Fruit fly (Drosophila melanogaster) whole organism, embryonic: Measurements from ENCODE around the gene CG16972.
A peak's percentile ranks its signal among the peaks of the same experiment; 100 is the strongest.

Source experiments
- Adf1 ChIP-seq: fragments of 200-800 bp; sonication (Bioruptor generic); IDR thresholded peaks from 2 replicates; pipeline ENCODE4 v1.3.6; 2022; ENCODE audit warnings: missing biosample characterization, missing genetic modification characterization
- Antp ChIP-seq: fragments of 200-800 bp; sonication (Bioruptor generic); optimal IDR thresholded peaks from 3 replicates; lab custom pipeline; 2016; ENCODE audit warnings: missing biosample characterization, missing genetic modification characterization
- BEAF-32 ChIP-seq: fragments of 200-800 bp; sonication (Bioruptor generic); optimal IDR thresholded peaks from 3 replicates; lab custom pipeline; 2017; ENCODE audit warnings: missing biosample characterization, missing genetic modification characterization, mild to moderate bottlenecking, moderate library complexity, missing genetic modification reagents
- C15 ChIP-seq: fragments of 200-800 bp; sonication (Bioruptor generic); IDR thresholded peaks from 3 replicates; pipeline ENCODE4 v1.3.6; 2022; ENCODE audit warnings: missing biosample characterization, missing genetic modification characterization
- CG10321 ChIP-seq: fragments of 200-800 bp; sonication (Bioruptor generic); IDR thresholded peaks from 2 replicates; pipeline ENCODE4 v1.3.6; 2022; ENCODE audit warnings: missing biosample characterization, missing genetic modification characterization
- CG10462 ChIP-seq: fragments of 200-800 bp; sonication (Bioruptor generic); optimal IDR thresholded peaks from 2 replicates; lab custom pipeline; 2016; ENCODE audit warnings: missing biosample characterization, missing genetic modification characterization
- CG12104 ChIP-seq: fragments of 200-800 bp; sonication (Bioruptor generic); optimal IDR thresholded peaks from 3 replicates; lab custom pipeline; 2016; ENCODE audit warnings: missing biosample characterization, missing genetic modification characterization
- CG12236 ChIP-seq: fragments of 200-800 bp; sonication (Bioruptor generic); optimal IDR thresholded peaks from 2 replicates; lab custom pipeline; 2016; ENCODE audit warnings: missing biosample characterization, missing genetic modification characterization
- CG1233 ChIP-seq: fragments of 200-800 bp; sonication (Bioruptor generic); optimal IDR thresholded peaks from 4 replicates; lab custom pipeline; 2018; ENCODE audit warnings: missing biosample characterization, mild to moderate bottlenecking, missing genetic modification characterization
- CG14014 ChIP-seq: fragments of 200-800 bp; sonication (Bioruptor generic); IDR thresholded peaks from 2 replicates; pipeline ENCODE4 v1.3.6; 2022; ENCODE audit warnings: missing biosample characterization, missing genetic modification characterization
- CG14860 ChIP-seq: fragments of 200-800 bp; sonication (Bioruptor generic); IDR thresholded peaks from 3 replicates; pipeline ENCODE4 v1.3.6; 2022; ENCODE audit warnings: missing biosample characterization, missing genetic modification characterization; ENCODE audit not compliant: partially characterized antibody
- CG14965 ChIP-seq: fragments of 200-800 bp; sonication (Bioruptor generic); optimal IDR thresholded peaks from 2 replicates; lab custom pipeline; 2016; ENCODE audit warnings: missing biosample characterization, missing genetic modification characterization, borderline replicate concordance
- CG15073 ChIP-seq: fragments of 200-800 bp; sonication (Bioruptor generic); optimal IDR thresholded peaks from 2 replicates; lab custom pipeline; 2016; ENCODE audit warnings: missing biosample characterization, missing genetic modification characterization
- CG17912 ChIP-seq: fragments of 200-800 bp; sonication (Bioruptor generic); optimal IDR thresholded peaks from 2 replicates; lab custom pipeline; 2018; ENCODE audit warnings: missing biosample characterization, mild to moderate bottlenecking, missing genetic modification characterization
- CG1792 ChIP-seq: fragments of 200-800 bp; sonication (Bioruptor generic); optimal IDR thresholded peaks from 2 replicates; lab custom pipeline; 2016; ENCODE audit warnings: missing biosample characterization, missing genetic modification characterization
- CG18262 ChIP-seq: fragments of 200-800 bp; optimal IDR thresholded peaks from 3 replicates; lab custom pipeline; 2019; ENCODE audit warnings: missing biosample characterization, mild to moderate bottlenecking, missing genetic modification characterization, moderate library complexity
- CG18476 ChIP-seq: fragments of 200-800 bp; sonication (Bioruptor generic); optimal IDR thresholded peaks from 2 replicates; lab custom pipeline; 2016; ENCODE audit warnings: missing biosample characterization, mild to moderate bottlenecking, missing genetic modification characterization
- CG2199 ChIP-seq: fragments of 200-800 bp; sonication (Bioruptor generic); IDR thresholded peaks from 3 replicates; pipeline ENCODE4 v1.3.6; 2022; ENCODE audit warnings: missing biosample characterization, missing genetic modification characterization
- CG31224 ChIP-seq: fragments of 200-800 bp; sonication (Bioruptor generic); IDR thresholded peaks from 2 replicates; pipeline ENCODE4 v1.3.6; 2022; ENCODE audit warnings: missing biosample characterization, missing genetic modification characterization
- CG42726 ChIP-seq: fragments of 200-800 bp; sonication (Bioruptor generic); IDR thresholded peaks from 2 replicates; pipeline ENCODE4 v1.3.6; 2022; ENCODE audit warnings: missing biosample characterization, missing genetic modification characterization; ENCODE audit not compliant: partially characterized antibody
- CG4328 ChIP-seq: fragments of 200-800 bp; sonication (Bioruptor generic); optimal IDR thresholded peaks from 3 replicates; lab custom pipeline; 2017; ENCODE audit warnings: missing biosample characterization, missing genetic modification reagents, missing genetic modification characterization
- CG4404 ChIP-seq: fragments of 200-800 bp; sonication (Bioruptor generic); IDR thresholded peaks from 2 replicates; pipeline ENCODE4 v1.3.6; 2022; ENCODE audit warnings: missing biosample characterization, missing genetic modification characterization
- CG7745 ChIP-seq: fragments of 200-800 bp; sonication (Bioruptor generic); optimal IDR thresholded peaks from 2 replicates; lab custom pipeline; 2018; ENCODE audit warnings: missing biosample characterization, mild to moderate bottlenecking, missing genetic modification characterization, moderate library complexity
- CG9609 ChIP-seq: fragments of 200-800 bp; sonication (Bioruptor generic); optimal IDR thresholded peaks from 3 replicates; lab custom pipeline; 2016; ENCODE audit warnings: missing biosample characterization, missing genetic modification characterization
- CG9727 ChIP-seq: fragments of 200-800 bp; sonication (Bioruptor generic); optimal IDR thresholded peaks from 3 replicates; lab custom pipeline; 2017; ENCODE audit warnings: missing biosample characterization, mild to moderate bottlenecking, missing genetic modification characterization
- D19B ChIP-seq: fragments of 200-800 bp; sonication (Bioruptor generic); optimal IDR thresholded peaks from 2 replicates; lab custom pipeline; 2017; ENCODE audit warnings: missing biosample characterization, mild to moderate bottlenecking, missing genetic modification characterization
- Deaf1 ChIP-seq: fragments of 200-800 bp; optimal IDR thresholded peaks from 3 replicates; lab custom pipeline; 2019; ENCODE audit warnings: missing biosample characterization, mild to moderate bottlenecking, missing genetic modification characterization, moderate library complexity
- Drgx ChIP-seq: fragments of 200-800 bp; sonication (Bioruptor generic); IDR thresholded peaks from 2 replicates; pipeline ENCODE4 v1.3.6; 2022; ENCODE audit warnings: missing biosample characterization, missing genetic modification characterization
- Fer3 ChIP-seq: fragments of 200-800 bp; sonication (Bioruptor generic); optimal IDR thresholded peaks from 2 replicates; lab custom pipeline; 2018; ENCODE audit warnings: missing biosample characterization, mild to moderate bottlenecking, missing genetic modification characterization, moderate library complexity
- HHEX ChIP-seq: fragments of 200-800 bp; sonication (Bioruptor generic); optimal IDR thresholded peaks from 3 replicates; lab custom pipeline; 2017; ENCODE audit warnings: missing biosample characterization, mild to moderate bottlenecking, missing genetic modification characterization, missing genetic modification reagents
- Hr3 ChIP-seq: fragments of 200-800 bp; sonication (Bioruptor generic); optimal IDR thresholded peaks from 3 replicates; lab custom pipeline; 2016; ENCODE audit warnings: missing biosample characterization, missing genetic modification characterization
- Lim3 ChIP-seq: fragments of 200-800 bp; sonication (Bioruptor generic); IDR thresholded peaks from 2 replicates; pipeline ENCODE4 v1.3.6; 2022; ENCODE audit warnings: missing biosample characterization, missing genetic modification characterization
- Poxn ChIP-seq: fragments of 200-800 bp; sonication (Bioruptor generic); IDR thresholded peaks from 2 replicates; pipeline ENCODE4 v1.3.6; 2022; ENCODE audit warnings: missing biosample characterization, missing genetic modification characterization
- Scr ChIP-seq: fragments of 200-800 bp; sonication (Bioruptor generic); IDR thresholded peaks from 2 replicates; pipeline ENCODE4 v1.3.6; 2022; ENCODE audit warnings: missing biosample characterization, missing genetic modification characterization; ENCODE audit not compliant: partially characterized antibody
- Trl ChIP-seq, 3 experiments: fragments of >200 bp in 2 of 3; fragments of 200-800 bp in 1 of 3; sonication (Bioruptor generic) in 1 of 3; optimal IDR thresholded peaks; 2 replicates in 1 of 3; 3 replicates in 2 of 3; lab custom pipeline; 2016 to 2017; ENCODE audit warnings: missing biosample characterization in 1 of 3, missing genetic modification characterization in 1 of 3
- aop ChIP-seq: fragments of 200-800 bp; sonication (Bioruptor generic); IDR thresholded peaks from 2 replicates; pipeline ENCODE4 v1.3.6; 2022; ENCODE audit warnings: missing biosample characterization, missing genetic modification characterization
- bbx ChIP-seq: fragments of 200-800 bp; sonication (Bioruptor generic); IDR thresholded peaks from 2 replicates; pipeline ENCODE4 v1.3.6; 2022; ENCODE audit warnings: missing biosample characterization, missing genetic modification characterization; ENCODE audit not compliant: partially characterized antibody
- dimm ChIP-seq: fragments of 200-800 bp; sonication (Bioruptor generic); IDR thresholded peaks from 2 replicates; pipeline ENCODE4 v1.3.6; 2022; ENCODE audit warnings: missing biosample characterization, missing genetic modification characterization
- dmrt11E ChIP-seq: fragments of 200-800 bp; sonication (Bioruptor generic); optimal IDR thresholded peaks from 3 replicates; lab custom pipeline; 2018; ENCODE audit warnings: missing biosample characterization, mild to moderate bottlenecking, missing genetic modification characterization, moderate library complexity
- dpn ChIP-seq, 2 experiments: fragments of 200-800 bp; sonication (Bioruptor generic); optimal IDR thresholded peaks; 3 replicates each; lab custom pipeline; 2016; ENCODE audit warnings: missing biosample characterization in 2 of 2, missing genetic modification characterization in 2 of 2
- fru ChIP-seq: fragments of >200 bp; optimal IDR thresholded peaks from 2 replicates; lab custom pipeline; 2017
- fu2 ChIP-seq: fragments of 200-800 bp; sonication (Bioruptor generic); optimal IDR thresholded peaks from 2 replicates; lab custom pipeline; 2016; ENCODE audit warnings: missing biosample characterization, missing genetic modification characterization
- gt ChIP-seq: fragments of 200-800 bp; sonication (Bioruptor generic); IDR thresholded peaks from 2 replicates; pipeline ENCODE4 v1.3.6; 2022; ENCODE audit warnings: missing biosample characterization, missing genetic modification characterization
- nerfin-1 ChIP-seq: fragments of 200-800 bp; sonication (Bioruptor generic); optimal IDR thresholded peaks from 3 replicates; lab custom pipeline; 2019; ENCODE audit warnings: missing biosample characterization, mild to moderate bottlenecking, missing genetic modification characterization, moderate library complexity
- nerfin-2 ChIP-seq: fragments of 200-800 bp; sonication (Bioruptor generic); IDR thresholded peaks from 2 replicates; pipeline ENCODE4 v1.3.6; 2022; ENCODE audit warnings: missing biosample characterization, missing genetic modification characterization; ENCODE audit not compliant: partially characterized antibody
- oc ChIP-seq: fragments of 200-800 bp; sonication (Bioruptor generic); optimal IDR thresholded peaks from 2 replicates; lab custom pipeline; 2018; ENCODE audit warnings: missing biosample characterization, mild to moderate bottlenecking, missing genetic modification characterization, moderate library complexity
- otp ChIP-seq: fragments of 200-800 bp; sonication (Bioruptor generic); IDR thresholded peaks from 3 replicates; pipeline ENCODE4, ENCODE4 v1.3.6; 2022; ENCODE audit warnings: missing biosample characterization, missing genetic modification characterization
- p53 ChIP-seq: fragments of 200-800 bp; sonication (Bioruptor generic); optimal IDR thresholded peaks from 2 replicates; lab custom pipeline; 2016; ENCODE audit warnings: missing biosample characterization, missing genetic modification characterization
- slbo ChIP-seq: fragments of 200-800 bp; sonication (Bioruptor generic); IDR thresholded peaks from 2 replicates; pipeline ENCODE4 v1.3.6; 2022; ENCODE audit warnings: missing biosample characterization, missing genetic modification characterization
- sob ChIP-seq: fragments of 200-800 bp; sonication (Bioruptor generic); IDR thresholded peaks from 2 replicates; pipeline ENCODE4 v1.3.6; 2022; ENCODE audit warnings: missing biosample characterization, missing genetic modification characterization
- zfh2 ChIP-seq: fragments of 200-800 bp; sonication (Bioruptor generic); optimal IDR thresholded peaks from 2 replicates; lab custom pipeline; 2016; ENCODE audit warnings: missing biosample characterization, missing genetic modification characterization

CG16972 gene

dm6 chr2L:13205256-13205655 lies 2.2 kb upstream of the CG16972 start (continued):
- TF ChIP-seq BEAF-32 (GFP tag; lab: Kevin White, UChicago) (no peak), HHEX (no peak), CG10321 (GFP tag; lab: Robert Waterston, UW) (no peak), fru (lab: Kevin White, UChicago) (no peak), CG9727 (peak; percentile 70), CG12104 (no peak), CG14965 (GFP tag; lab: Kevin White, UChicago) (no peak), CG1792 (GFP tag; lab: Kevin White, UChicago) (no peak), Fer3 (no peak), C15 (GFP tag; lab: Robert Waterston, UW) (no peak), CG18262 (tag; lab: Kevin White, UChicago) (no peak), CG2199 (GFP tag; lab: Robert Waterston, UW) (peak; percentile 88; the same call in 2 of the 3 replicates), CG10462 (GFP tag; lab: Kevin White, UChicago) (no peak), fu2 (GFP tag; lab: Kevin White, UChicago) (no peak), nerfin-1 (tag; lab: Kevin White, UChicago) (peak; percentile 14), dpn (GFP tag; optimal IDR thresholded peaks at IDR 0.05; lab: Kevin White, UChicago) (no peak), CG14014 (GFP tag; lab: Robert Waterston, UW) (0 out of 2 replicates have a peak, but pooled peaks have one; percentile 9), Lim3 (no peak), CG1233 (GFP tag; lab: Kevin White, UChicago) (peak; percentile 29), Trl (optimal IDR thresholded peaks at IDR 0.05; lab: Kevin White, UChicago) (peak in 1 of 2 experiments; percentile 12), Trl (GFP tag; optimal IDR thresholded peaks at IDR 0.05; lab: Kevin White, UChicago) (peak; percentile 32), gt (GFP tag; lab: Robert Waterston, UW) (no peak), CG14860 (no peak), Drgx (GFP tag; lab: Robert Waterston, UW) (peak; percentile 45; the same call in 1 of the 2 replicates), CG9609 (GFP tag; lab: Kevin White, UChicago) (no peak), CG12236 (GFP tag; lab: Kevin White, UChicago) (no peak), CG18476 (no peak), dimm (GFP tag; lab: Robert Waterston, UW) (no peak), aop (GFP tag; lab: Robert Waterston, UW) (no peak), slbo (peak; percentile 15; the same call in 1 of the 2 replicates), zfh2 (GFP tag; lab: Kevin White, UChicago) (no peak), CG4328 (GFP tag; lab: Kevin White, UChicago) (peak; percentile 57), dmrt11E (tag; lab: Kevin White, UChicago) (no peak), bbx (GFP tag; lab: Robert Waterston, UW) (no peak), CG7745 (tag; lab: Kevin White, UChicago) (no peak), oc (no peak), D19B (GFP tag; lab: Kevin White, UChicago) (no peak), CG42726 (GFP tag; lab: Robert Waterston, UW) (no peak), otp (GFP tag; lab: Robert Waterston, UW) (peak; percentile 60; the same call in 1 of the 3 replicates), nerfin-2 (GFP tag; lab: Robert Waterston, UW) (no peak), CG17912 (GFP tag; lab: Kevin White, UChicago) (peak; percentile 41), Poxn (GFP tag; lab: Robert Waterston, UW) (no peak), Deaf1 (peak; percentile 44), Adf1 (GFP tag; lab: Robert Waterston, UW) (peak; percentile 36; the same call in 1 of the 2 replicates), CG15073 (GFP tag; lab: Kevin White, UChicago) (no peak), Antp (GFP tag; lab: Kevin White, UChicago) (peak; percentile 12), p53 (peak; percentile 25), CG4404 (GFP tag; lab: Robert Waterston, UW) (no peak), Hr3 (GFP tag; lab: Kevin White, UChicago) (no peak), Scr (GFP tag; lab: Robert Waterston, UW) (no peak), CG31224 (no peak), sob (GFP tag; lab: Robert Waterston, UW) (no peak)
